Worm (Caenorhabditis elegans) whole organism, L4/young adult: ENCODE results near the gene F40G9.5.

ENCODE experiments used
- W03F9.2 ChIP-seq: fragments of 150-350 bp; optimal IDR thresholded peaks from 2 replicates; lab custom pipeline; 2014; ENCODE audit warnings: missing biosample characterization, missing genetic modification characterization
- dao-5 ChIP-seq: sonication (generic microtip); optimal IDR thresholded peaks from 2 replicates; lab custom pipeline; 2016; ENCODE audit warnings: missing genotype, missing genetic modification characterization, moderate library complexity, missing compliant biosample characterization
- him-1 ChIP-seq: sonication (generic microtip); optimal IDR thresholded peaks from 2 replicates; lab custom pipeline; 2016; ENCODE audit warnings: missing genotype, missing genetic modification reagents, missing genetic modification characterization, missing compliant biosample characterization

Gene F40G9.5

DNA sequence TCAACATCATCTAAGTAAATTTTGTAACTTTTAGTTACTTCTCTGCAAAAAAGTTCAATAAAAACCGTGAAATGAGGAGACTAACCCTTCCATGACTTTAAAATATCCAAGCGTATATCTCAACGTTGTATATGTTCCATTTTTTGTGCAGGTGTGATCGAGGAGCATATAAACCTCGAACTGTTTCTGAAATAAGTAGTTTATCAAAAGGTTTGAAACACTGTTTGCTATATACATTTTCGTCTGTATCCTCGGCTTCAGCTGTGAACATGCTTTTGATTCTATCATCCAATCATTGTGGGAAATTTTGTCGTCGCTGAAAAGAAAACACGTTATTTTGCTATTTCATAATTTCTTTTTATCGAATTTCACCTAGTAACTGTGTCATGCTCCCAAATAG, at the start of gene F40G9.5:
Gene F40G9.5 (plus strand): TSS at position 301 of the 400 bp plus-strand sequence.
- TF ChIP-seq him-1 (tag; lab: Kevin White, UChicago) = no peak
- TF ChIP-seq W03F9.2 (tag; lab: Kevin White, UChicago) = no peak
- no peak for TF ChIP-seq dao-5 (tag; lab: Kevin White, UChicago)

DNA sequence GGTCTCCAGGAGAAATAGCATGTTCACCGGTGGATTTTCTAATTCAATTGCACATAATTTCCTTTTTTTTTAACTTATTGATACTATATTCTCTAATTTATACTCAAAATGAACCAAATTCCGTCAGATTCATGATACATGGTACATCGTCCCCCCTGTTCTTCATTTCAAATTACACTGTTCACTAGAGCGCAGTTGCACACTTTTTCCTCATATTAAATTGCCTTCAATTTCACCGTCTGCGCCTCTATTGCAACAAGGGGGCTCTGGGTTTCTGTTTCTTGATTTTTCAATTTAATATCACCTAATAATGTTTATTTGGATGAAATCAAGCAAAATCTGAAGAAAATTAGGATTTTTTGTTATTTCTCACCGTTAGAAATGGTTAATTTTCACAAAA, 49.4 kb upstream of the F40G9.5 start:
- TF ChIP-seq dao-5 (tag; lab: Kevin White, UChicago) = no peak
- no peak for TF ChIP-seq W03F9.2 (tag; lab: Kevin White, UChicago)
- TF ChIP-seq him-1 (tag; lab: Kevin White, UChicago) = no peak

DNA sequence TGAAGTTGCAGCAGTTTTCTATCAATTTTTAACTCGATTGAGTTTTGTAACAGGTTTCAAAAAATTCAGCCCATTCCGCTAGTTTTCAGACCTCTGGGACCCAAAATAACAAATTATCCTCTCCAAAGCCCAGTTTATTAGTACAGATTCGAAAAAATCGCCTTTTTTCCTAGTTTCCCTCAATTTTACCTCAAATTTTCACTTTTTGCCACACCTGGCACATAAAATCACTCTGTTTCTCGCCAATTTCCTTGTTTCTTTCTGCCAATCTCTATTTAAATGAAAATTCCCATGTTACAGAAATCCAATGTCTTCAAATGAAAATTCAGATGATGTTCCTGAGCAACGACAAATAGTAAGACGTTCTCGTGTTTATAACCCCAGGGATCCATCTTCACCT, 48.9 kb upstream of the F40G9.5 start, which contains the start of gene pals-22:
Gene pals-22 (plus strand): TSS at position 301 of the 400 bp plus-strand sequence.
- TF ChIP-seq him-1 (tag; lab: Kevin White, UChicago) = no peak
- TF ChIP-seq W03F9.2 (tag; lab: Kevin White, UChicago) = no peak
- no peak for TF ChIP-seq dao-5 (tag; lab: Kevin White, UChicago)

DNA sequence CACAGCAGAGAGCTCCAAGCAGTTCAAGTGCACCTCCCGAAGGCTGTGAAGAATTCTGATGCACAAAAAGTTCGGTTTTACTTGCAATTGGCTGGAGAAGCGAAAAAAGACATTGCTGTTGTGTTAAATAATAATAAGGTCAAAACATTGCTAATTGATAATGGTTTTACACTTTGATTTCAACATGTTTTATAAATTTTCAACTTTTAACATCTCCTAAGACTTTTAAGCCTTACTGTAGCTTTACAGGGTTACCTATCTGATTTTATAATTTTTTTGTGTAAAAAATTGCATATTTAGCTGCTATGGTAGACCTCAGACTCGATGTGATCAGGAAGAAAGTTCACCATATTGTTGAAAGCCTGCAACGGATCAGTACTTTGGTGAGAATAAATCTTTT, 46.9 kb upstream of the F40G9.5 start, which contains the start of gene pals-25:
Gene pals-25 (plus strand): TSS at position 301 of the 400 bp plus-strand sequence.
- TF ChIP-seq him-1 (tag; lab: Kevin White, UChicago) = no peak
- no peak for TF ChIP-seq dao-5 (tag; lab: Kevin White, UChicago)
- TF ChIP-seq W03F9.2 (tag; lab: Kevin White, UChicago) = no peak

DNA sequence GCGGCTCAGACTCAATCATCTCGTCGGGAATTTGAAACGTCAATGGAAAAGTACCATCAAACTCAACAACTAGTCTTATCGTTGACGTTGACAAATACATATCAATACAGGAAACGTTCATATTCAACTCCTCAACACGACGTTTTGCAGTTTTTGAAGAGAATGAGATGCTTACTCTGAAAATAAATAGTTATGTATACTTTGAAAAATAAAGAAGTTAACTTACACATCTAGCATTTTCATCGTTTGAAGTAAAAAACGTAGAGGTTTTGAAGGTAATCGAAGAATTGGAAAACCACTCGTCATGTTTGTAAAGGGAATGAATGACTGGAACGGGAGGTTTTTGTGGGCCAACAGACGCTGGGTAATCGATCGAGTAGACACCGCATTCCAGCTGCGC, 40.2 kb upstream of the F40G9.5 start, which contains the start of gene fbxb-81:
Gene fbxb-81 (minus strand): TSS at position 314 of the 400 bp plus-strand sequence.
- TF ChIP-seq W03F9.2 (tag; lab: Kevin White, UChicago) (no peak), him-1 (tag; lab: Kevin White, UChicago) (no peak), dao-5 (tag; lab: Kevin White, UChicago) (no peak)

DNA sequence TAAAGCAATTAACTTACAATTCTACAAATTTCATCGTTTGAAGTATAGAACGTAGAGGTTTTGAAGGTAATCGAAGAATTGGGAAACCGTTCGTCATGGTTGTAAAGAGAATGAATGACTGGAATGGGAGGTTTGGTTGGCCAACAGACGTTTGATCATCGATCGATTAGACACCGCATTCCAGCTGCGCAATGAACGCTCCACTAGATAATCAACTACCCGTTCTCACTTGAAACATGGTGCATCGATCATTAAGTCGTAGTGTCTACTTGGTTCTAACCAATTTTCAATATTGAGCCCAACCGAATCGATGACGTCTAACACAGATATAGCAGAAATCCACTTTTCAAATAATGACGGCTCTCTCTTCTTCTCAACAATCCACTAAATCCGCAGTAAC, 37.9 kb upstream of the F40G9.5 start, which contains the start of gene fbxb-82:
Gene fbxb-82 (minus strand): TSS at position 101 of the 400 bp plus-strand sequence.
- no peak for TF ChIP-seq W03F9.2 (tag; lab: Kevin White, UChicago)
- TF ChIP-seq him-1 (tag; lab: Kevin White, UChicago) = no peak
- TF ChIP-seq dao-5 (tag; lab: Kevin White, UChicago) = no peak

DNA sequence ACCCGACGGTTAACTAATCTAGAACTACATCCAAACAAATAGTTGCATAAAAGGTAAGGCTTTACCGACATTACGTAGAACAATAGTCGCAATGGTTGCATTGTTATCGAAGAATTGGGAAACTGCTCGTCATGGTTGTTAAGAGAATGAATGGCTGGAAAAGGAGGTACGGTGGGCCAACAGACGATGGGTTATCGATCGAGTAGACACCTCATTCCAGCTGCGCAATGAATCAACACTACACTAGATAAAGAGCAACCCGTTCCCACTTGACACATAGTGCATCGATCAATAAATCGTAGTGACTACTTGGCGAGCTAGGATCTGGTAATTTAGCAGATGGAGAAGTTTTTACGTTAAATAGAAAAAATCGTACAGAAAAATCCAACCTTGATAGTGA, 36.0 kb upstream of the F40G9.5 start, which contains the start of the genes T17A3.12 and fbxb-83:
Gene T17A3.12 (minus strand): TSS at position 101 of the 400 bp plus-strand sequence.
Gene fbxb-83 (minus strand): TSS at position 134 of the 400 bp plus-strand sequence.
- TF ChIP-seq him-1 (tag; lab: Kevin White, UChicago) = no peak
- no peak for TF ChIP-seq W03F9.2 (tag; lab: Kevin White, UChicago)
- no peak for TF ChIP-seq dao-5 (tag; lab: Kevin White, UChicago)

DNA sequence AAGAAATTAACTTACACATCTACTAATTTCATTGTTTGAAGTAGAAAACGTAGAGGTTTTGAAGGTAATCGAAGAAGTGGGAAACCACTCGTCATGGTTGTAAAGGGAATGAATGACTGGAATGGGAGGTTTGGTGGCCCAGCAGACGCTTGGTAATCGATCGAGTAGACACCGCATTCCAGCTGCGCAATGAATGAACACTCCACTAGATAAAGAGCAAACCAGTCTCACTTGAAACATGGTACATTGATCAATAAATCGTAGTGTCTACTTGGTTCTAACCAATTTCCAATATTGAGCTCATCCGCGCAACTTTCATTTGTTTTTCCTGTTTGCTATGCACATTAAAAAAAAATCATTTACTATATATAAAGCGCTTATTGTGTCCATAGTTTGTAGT, 34.7 kb upstream of the F40G9.5 start, which contains the start of gene fbxb-84:
Gene fbxb-84 (minus strand): TSS at position 101 of the 400 bp plus-strand sequence.
- no peak for TF ChIP-seq W03F9.2 (tag; lab: Kevin White, UChicago)
- TF ChIP-seq him-1 (tag; lab: Kevin White, UChicago) = no peak
- no peak for TF ChIP-seq dao-5 (tag; lab: Kevin White, UChicago)

DNA sequence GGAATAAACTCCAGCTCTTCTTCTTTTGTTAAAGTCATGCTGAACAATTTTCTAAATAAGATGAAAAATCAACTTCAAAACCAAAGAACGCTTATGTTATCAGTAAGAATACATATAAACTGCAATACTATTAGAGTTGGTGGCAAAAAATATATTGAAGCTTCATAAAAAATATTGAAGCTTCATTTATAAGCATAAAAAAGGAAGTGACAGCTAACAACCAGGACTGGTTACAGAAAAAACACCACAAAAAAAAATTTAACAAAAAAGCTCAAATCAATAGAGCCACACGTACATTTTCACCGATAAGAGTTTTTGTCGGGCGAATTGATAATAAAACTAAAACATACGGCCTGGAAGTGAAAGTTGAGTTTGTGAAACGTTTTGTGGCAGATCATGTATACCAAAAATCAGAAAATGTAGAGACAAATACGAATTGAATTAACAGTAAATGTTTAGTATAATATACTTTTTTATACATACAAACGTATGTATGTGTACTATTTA, 33.4 kb upstream of the F40G9.5 start, which contains the start of gene sqst-5:
Gene sqst-5 (minus strand): TSS at position 51 of the 507 bp plus-strand sequence.
- TF ChIP-seq dao-5 (tag; lab: Kevin White, UChicago) = no peak
- TF ChIP-seq him-1 (tag; lab: Kevin White, UChicago) = no peak
- TF ChIP-seq W03F9.2 (tag; lab: Kevin White, UChicago) = no peak

DNA sequence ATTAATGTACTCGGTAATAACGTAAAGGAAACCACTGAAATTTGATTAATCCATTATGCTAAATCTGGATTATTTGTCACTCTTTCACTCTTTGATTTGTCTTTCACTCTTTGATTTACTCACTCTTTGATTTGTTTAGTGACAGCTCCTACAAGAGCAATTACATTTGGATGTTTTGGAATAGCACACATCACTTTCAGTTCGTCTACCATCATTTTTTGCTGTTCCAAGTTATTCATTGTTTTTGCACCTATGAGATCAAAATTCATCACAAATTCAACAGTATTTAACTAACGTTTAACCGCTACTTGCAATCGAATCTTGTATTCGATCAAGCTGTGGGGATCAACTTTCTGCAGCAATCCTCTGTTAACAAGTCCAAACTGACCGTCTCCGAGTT, 31.9 kb upstream of the F40G9.5 start:
- TF ChIP-seq him-1 (tag; lab: Kevin White, UChicago) = no peak
- no peak for TF ChIP-seq W03F9.2 (tag; lab: Kevin White, UChicago)
- TF ChIP-seq dao-5 (tag; lab: Kevin White, UChicago) = no peak

DNA sequence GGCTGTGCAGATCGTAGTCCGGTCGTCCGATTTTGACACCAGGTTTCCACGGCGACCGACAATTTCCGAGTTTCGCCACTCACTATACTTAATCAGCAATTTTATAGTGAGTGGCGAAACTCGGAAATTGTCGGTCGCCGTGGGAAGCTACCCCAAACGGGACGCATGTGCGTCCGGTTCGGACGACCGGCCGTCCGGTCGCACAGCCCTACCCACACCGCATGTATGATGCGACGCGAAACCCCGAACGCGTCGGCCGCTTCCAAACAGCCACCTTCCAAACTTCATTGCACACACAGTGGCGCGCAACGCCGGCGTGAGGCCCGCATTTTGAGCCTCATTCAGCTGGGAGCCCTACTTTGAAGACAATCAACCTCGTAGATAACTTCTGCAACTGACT, 30.0 kb upstream of the F40G9.5 start:
- TF ChIP-seq him-1 (tag; lab: Kevin White, UChicago) = no peak
- no peak for TF ChIP-seq W03F9.2 (tag; lab: Kevin White, UChicago)
- TF ChIP-seq dao-5 (tag; lab: Kevin White, UChicago) = no peak

DNA sequence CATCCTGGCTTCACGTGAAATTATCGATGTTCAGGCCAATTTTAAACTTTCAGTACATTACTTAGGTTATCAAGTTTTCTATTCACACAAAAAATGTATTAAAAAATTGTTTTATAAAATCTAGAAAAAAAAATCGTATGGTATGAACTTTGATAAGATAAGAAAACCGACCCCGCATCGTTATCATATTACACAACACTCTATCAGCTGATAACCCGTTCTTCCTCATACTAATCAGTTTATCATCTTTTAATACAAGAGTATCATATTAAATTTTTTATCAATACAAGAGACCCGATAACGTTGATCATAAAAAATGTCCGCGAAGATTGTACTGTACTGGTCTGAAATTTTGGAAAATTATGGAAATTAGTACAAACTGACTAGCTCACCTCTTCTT, 26.9 kb upstream of the F40G9.5 start:
- TF ChIP-seq him-1 (tag; lab: Kevin White, UChicago) (no peak), W03F9.2 (tag; lab: Kevin White, UChicago) (no peak), dao-5 (tag; lab: Kevin White, UChicago) (no peak)

DNA sequence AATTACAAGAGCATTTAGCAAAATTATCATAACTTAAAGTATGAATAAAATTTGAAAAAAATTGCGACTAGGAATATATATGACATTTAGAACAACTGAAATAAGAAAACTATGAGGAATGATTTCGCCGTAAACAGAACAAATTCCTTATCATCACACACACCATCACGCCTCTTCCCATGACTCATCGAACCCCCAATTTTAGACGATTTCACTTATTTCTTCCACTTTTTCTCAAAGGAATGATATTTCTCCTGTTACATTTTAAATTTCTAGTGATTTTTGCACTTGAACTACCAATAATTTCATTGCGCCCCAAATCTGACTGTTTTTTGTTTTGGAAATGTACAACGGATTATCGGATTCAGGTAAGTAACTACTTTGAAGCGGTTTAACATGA, 24.4 kb upstream of the F40G9.5 start, which contains the start of the genes zig-13 and ver-1:
Gene zig-13 (minus strand): TSS at position 101 of the 400 bp plus-strand sequence.
Gene ver-1 (plus strand): TSS at position 180 of the 400 bp plus-strand sequence.
- no peak for TF ChIP-seq W03F9.2 (tag; lab: Kevin White, UChicago)

DNA sequence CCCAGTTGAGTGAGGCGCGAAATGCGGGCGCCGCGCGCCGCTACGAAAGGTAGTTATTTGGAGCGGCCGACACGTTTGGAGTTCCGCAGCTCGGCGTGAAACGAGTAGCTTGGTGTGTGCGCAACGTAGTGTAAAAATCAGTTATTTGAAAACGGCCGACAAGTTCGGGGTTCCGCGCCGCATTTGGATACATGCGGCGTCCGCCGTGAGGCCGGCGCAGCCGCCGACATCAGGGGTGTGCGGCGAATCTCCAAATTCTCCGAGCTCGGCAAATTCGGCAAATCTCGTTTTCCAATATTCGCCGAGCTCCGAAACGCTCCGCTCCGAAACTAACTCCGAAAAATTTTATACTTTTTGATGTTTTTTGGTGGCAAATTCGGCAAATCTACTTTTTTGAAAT, 23.1 kb upstream of the F40G9.5 start:
- TF ChIP-seq W03F9.2 (tag; lab: Kevin White, UChicago) (no peak), dao-5 (tag; lab: Kevin White, UChicago) (no peak), him-1 (tag; lab: Kevin White, UChicago) (no peak)
